Worm (Caenorhabditis elegans) whole organism, L4 larva: ENCODE data around the gene str-10.

Experiments
- F26F4.8 ChIP-seq: fragments of 200-800 bp; sonication (Bioruptor generic); conservative IDR thresholded peaks from 2 replicates; pipeline ENCODE4 v1.3.6; 2022; ENCODE audit warnings: missing genetic modification characterization, missing compliant biosample characterization
- F37D6.2 ChIP-seq: sonication (generic microtip); optimal IDR thresholded peaks from 2 replicates; lab custom pipeline; 2016; ENCODE audit warnings: mild to moderate bottlenecking, missing genetic modification characterization, missing compliant biosample characterization
- F44E2.7 ChIP-seq: fragments of 200-800 bp; sonication (Bioruptor generic); IDR thresholded peaks from 2 replicates; pipeline ENCODE4 v2.1.2; 2022; ENCODE audit warnings: missing genetic modification characterization, missing compliant biosample characterization
- R02D3.7 ChIP-seq: fragments of 150-350 bp; sonication (generic microtip); optimal IDR thresholded peaks from 3 replicates; lab custom pipeline; 2014; ENCODE audit warnings: missing biosample characterization, missing genetic modification characterization
- T26A8.4 ChIP-seq: fragments of 200-800 bp; sonication (Bioruptor generic); IDR thresholded peaks from 2 replicates; pipeline ENCODE4 v1.3.6; 2022; ENCODE audit warnings: missing genetic modification characterization, missing compliant biosample characterization
- Y105C5A.15 ChIP-seq: fragments of 200-800 bp; sonication (Bioruptor generic); IDR thresholded peaks from 2 replicates; pipeline ENCODE4 v1.3.6; 2022; ENCODE audit warnings: missing genetic modification characterization, missing compliant biosample characterization
- Y75B8A.6 ChIP-seq: fragments of 200-800 bp; sonication (Bioruptor generic); IDR thresholded peaks from 2 replicates; pipeline ENCODE4 v1.3.6; 2022; ENCODE audit warnings: missing genetic modification reagents, missing genetic modification characterization, missing compliant biosample characterization
- ZK546.5 ChIP-seq, 2 experiments: sonication (generic microtip); optimal IDR thresholded peaks; 2 replicates each; lab custom pipeline; 2017; ENCODE audit warnings: missing biosample characterization in 2 of 2, missing genetic modification characterization in 2 of 2
- aha-1 ChIP-seq: fragments of 150-350 bp; peaks from one replicate; lab custom pipeline; 2014; ENCODE audit warnings: missing biosample characterization, missing genetic modification characterization
- aly-2 ChIP-seq: sonication (generic microtip); optimal IDR thresholded peaks from 2 replicates; lab custom pipeline; 2018; ENCODE audit warnings: missing biosample characterization, missing genetic modification characterization
- arid-1 ChIP-seq: fragments of 200-800 bp; sonication (Bioruptor generic); conservative IDR thresholded peaks from 2 replicates; pipeline ENCODE4 v1.3.6; 2022; ENCODE audit warnings: missing genetic modification reagents, missing genetic modification characterization, missing compliant biosample characterization
- attf-4 ChIP-seq: sonication (generic microtip); optimal IDR thresholded peaks from 3 replicates; lab custom pipeline; 2017; ENCODE audit warnings: missing biosample characterization, missing genetic modification characterization
- ceh-32 ChIP-seq: sonication (generic microtip); optimal IDR thresholded peaks from 2 replicates; lab custom pipeline; 2016; ENCODE audit warnings: mild to moderate bottlenecking, missing genetic modification characterization, missing compliant biosample characterization; ENCODE audit not compliant: poor library complexity
- ceh-44 ChIP-seq: fragments of 200-800 bp; sonication (Bioruptor generic); IDR thresholded peaks from 2 replicates; pipeline ENCODE4 v1.3.6; 2022; ENCODE audit warnings: missing genetic modification reagents, missing genetic modification characterization, missing compliant biosample characterization
- dmd-6 ChIP-seq: fragments of 200-800 bp; sonication (Bioruptor generic); IDR thresholded peaks from 2 replicates; pipeline ENCODE4 v1.3.6; 2022; ENCODE audit warnings: missing genetic modification reagents, missing genetic modification characterization, missing compliant biosample characterization
- dmd-8 ChIP-seq: fragments of 200-800 bp; sonication (Bioruptor generic); IDR thresholded peaks from 2 replicates; pipeline ENCODE4 v1.3.6; 2022; ENCODE audit warnings: missing genetic modification characterization, missing compliant biosample characterization
- dve-1 ChIP-seq: sonication (generic microtip); optimal IDR thresholded peaks from 2 replicates; lab custom pipeline; 2017; ENCODE audit warnings: antibody characterized with exemption, mild to moderate bottlenecking, missing genetic modification characterization, missing compliant biosample characterization; ENCODE audit not compliant: insufficient read depth
- hif-1 ChIP-seq, 2 experiments: sonication (generic microtip); optimal IDR thresholded peaks; 2 replicates each; lab custom pipeline; 2016 to 2017; ENCODE audit warnings: missing compliant biosample characterization in 2 of 2, missing genetic modification characterization in 2 of 2, missing genetic modification reagents in 2 of 2, missing genotype in 2 of 2, mild to moderate bottlenecking in 1 of 2
- hlh-11 ChIP-seq: fragments of 200-800 bp; sonication (Bioruptor generic); optimal IDR thresholded peaks from 2 replicates; lab custom pipeline; 2018; ENCODE audit warnings: mild to moderate bottlenecking, missing genetic modification characterization, missing compliant biosample characterization
- hlh-30 ChIP-seq: sonication (generic microtip); optimal IDR thresholded peaks from 2 replicates; lab custom pipeline; 2017; ENCODE audit warnings: antibody characterized with exemption, mild to moderate bottlenecking, missing genetic modification characterization, missing compliant biosample characterization; ENCODE audit not compliant: insufficient read depth
- hmg-1.1 ChIP-seq: fragments of 200-800 bp; sonication (Bioruptor generic); IDR thresholded peaks from 2 replicates; pipeline ENCODE4 v1.3.6; 2022; ENCODE audit warnings: missing genetic modification reagents, missing genetic modification characterization, missing compliant biosample characterization
- lin-13 ChIP-seq: fragments of 150-350 bp; optimal IDR thresholded peaks from 2 replicates; lab custom pipeline; 2014; ENCODE audit warnings: missing biosample characterization, missing genetic modification reagents, missing genetic modification characterization
- lin-39 ChIP-seq: fragments of 150-350 bp; optimal IDR thresholded peaks from 2 replicates; lab custom pipeline; 2014; ENCODE audit warnings: missing biosample characterization, missing genetic modification reagents, missing genetic modification characterization
- lsy-2 ChIP-seq, 2 experiments: fragments of 150-350 bp in 1 of 2; sonication (generic microtip) in 1 of 2; optimal IDR thresholded peaks; 2 replicates each; lab custom pipeline; 2014 to 2017; ENCODE audit warnings: missing biosample characterization in 2 of 2, missing genetic modification characterization in 2 of 2
- madf-9 ChIP-seq: fragments of 200-800 bp; sonication (Bioruptor generic); conservative IDR thresholded peaks from 2 replicates; pipeline ENCODE4 v1.3.6; 2022; ENCODE audit warnings: missing genetic modification reagents, missing genetic modification characterization, missing compliant biosample characterization
- mep-1 ChIP-seq: fragments of 150-350 bp; sonication (generic microtip); optimal IDR thresholded peaks from 3 replicates; lab custom pipeline; 2014; ENCODE audit warnings: missing biosample characterization, missing genetic modification characterization
- mes-2 ChIP-seq: sonication (generic microtip); optimal IDR thresholded peaks from 2 replicates; lab custom pipeline; 2016; ENCODE audit warnings: missing genotype, mild to moderate bottlenecking, missing genetic modification characterization, missing compliant biosample characterization; ENCODE audit not compliant: poor library complexity, severe bottlenecking
- mxl-2 ChIP-seq: fragments of 200-800 bp; sonication (Bioruptor generic); conservative IDR thresholded peaks from 2 replicates; pipeline ENCODE4 v1.3.6; 2022; ENCODE audit warnings: missing genetic modification reagents, missing genetic modification characterization, missing compliant biosample characterization
- mxl-3 ChIP-seq: fragments of 200-800 bp; sonication (Bioruptor generic); optimal IDR thresholded peaks from 2 replicates; lab custom pipeline; 2018; ENCODE audit warnings: mild to moderate bottlenecking, missing genetic modification characterization, missing compliant biosample characterization
- nhr-102 ChIP-seq: sonication (generic microtip); optimal IDR thresholded peaks from 2 replicates; lab custom pipeline; 2016; ENCODE audit warnings: mild to moderate bottlenecking, missing genetic modification characterization, moderate library complexity, missing compliant biosample characterization
- nhr-28 ChIP-seq: fragments of 150-350 bp; optimal IDR thresholded peaks from 2 replicates; lab custom pipeline; 2014; ENCODE audit warnings: missing biosample characterization, missing genetic modification characterization
- nhr-41 ChIP-seq: fragments of 200-800 bp; sonication (Bioruptor generic); IDR thresholded peaks from 2 replicates; pipeline ENCODE4 v1.3.6; 2022; ENCODE audit warnings: missing genetic modification reagents, missing genetic modification characterization, missing compliant biosample characterization
- sdz-12 ChIP-seq: fragments of 200-800 bp; sonication (Bioruptor generic); optimal IDR thresholded peaks from 2 replicates; lab custom pipeline; 2018; ENCODE audit warnings: mild to moderate bottlenecking, missing genetic modification characterization, missing compliant biosample characterization
- set-16 ChIP-seq: fragments of 200-800 bp; sonication (Bioruptor generic); IDR thresholded peaks from 2 replicates; pipeline ENCODE4 v1.3.6; 2022; ENCODE audit warnings: missing genetic modification reagents, missing genetic modification characterization, missing compliant biosample characterization
- spr-3 ChIP-seq: fragments of 200-800 bp; sonication (Bioruptor generic); optimal IDR thresholded peaks from 2 replicates; lab custom pipeline; 2018; ENCODE audit warnings: mild to moderate bottlenecking, missing genetic modification characterization, missing compliant biosample characterization
- zfp-3 ChIP-seq: fragments of 200-800 bp; sonication (Bioruptor generic); conservative IDR thresholded peaks from 2 replicates; pipeline ENCODE4 v1.3.6; 2022; ENCODE audit warnings: missing genetic modification reagents, missing genetic modification characterization, missing compliant biosample characterization

The str-10 gene

DNA sequence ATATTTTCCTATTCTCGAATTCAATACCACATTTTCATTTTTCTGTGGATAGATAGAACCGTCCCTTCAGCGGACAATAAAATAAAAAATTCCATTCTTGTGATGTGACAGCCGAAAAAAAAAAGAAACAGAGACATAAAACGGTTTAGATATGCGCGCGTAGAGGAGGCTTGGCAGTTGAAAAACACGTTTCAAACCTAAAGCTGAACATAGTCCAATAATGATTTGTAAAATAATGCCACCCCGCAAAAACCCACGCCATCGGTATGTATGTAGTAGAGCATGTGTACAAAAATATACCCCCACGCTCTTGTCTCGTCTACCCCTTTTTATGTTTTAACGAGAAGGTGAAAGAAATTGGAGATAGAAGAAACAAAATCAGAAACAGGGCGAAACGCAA, 26.2 kb downstream of the str-10 start:
- peak; percentile 44 for TF ChIP-seq mep-1 (tag; lab: Kevin White, UChicago)
- TF ChIP-seq hlh-11 (tag; lab: Kevin White, UChicago), result peak; percentile 54
- peak; percentile 56; the same call in 1 of the 2 replicates for TF ChIP-seq zfp-3
- TF ChIP-seq mxl-3 (GFP tag; lab: Kevin White, UChicago), result peak; percentile 23
- TF ChIP-seq dve-1 (tag; lab: Kevin White, UChicago), result peak; percentile 46
- peak; percentile 36 for TF ChIP-seq sdz-12 (GFP tag; lab: Kevin White, UChicago)
- no peak for TF ChIP-seq arid-1 (GFP tag; lab: Robert Waterston, UW)
- TF ChIP-seq nhr-102, result no peak
- no peak for TF ChIP-seq mxl-2
- peak; percentile 47 for TF ChIP-seq aha-1
- peak; percentile 74; the same call in 1 of the 2 replicates for TF ChIP-seq nhr-41 (GFP tag; lab: Robert Waterston, UW)
- no peak; the same call in 1 of the 2 replicates for TF ChIP-seq Y75B8A.6 (GFP tag; lab: Robert Waterston, UW)
- TF ChIP-seq lin-13, result peak; percentile 52
- TF ChIP-seq hmg-1.1 (GFP tag; lab: Robert Waterston, UW), result peak; percentile 29; the same call in 1 of the 2 replicates
- TF ChIP-seq hlh-30, result peak; percentile 26
- TF ChIP-seq, all 104 proteins: peak for 11

DNA sequence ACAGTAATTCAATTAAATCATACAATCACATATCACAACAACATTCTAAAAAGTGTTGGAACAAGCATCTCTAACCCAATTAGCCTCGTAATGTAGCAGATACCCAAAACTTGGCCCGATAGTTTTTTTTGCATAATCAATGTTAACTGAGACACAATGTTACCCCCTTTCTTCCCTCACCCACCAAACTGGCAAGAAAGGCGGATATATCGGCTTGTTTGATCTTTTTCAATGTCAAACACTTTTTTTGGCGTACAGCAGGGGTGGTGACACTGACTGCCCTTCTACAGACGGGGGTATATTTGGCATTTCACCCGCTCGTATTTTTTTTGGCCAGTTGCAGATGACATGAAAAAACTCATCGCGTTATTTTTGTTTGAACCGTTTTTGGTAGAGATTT, 27.6 kb downstream of the str-10 start:
- TF ChIP-seq dmd-8 (GFP tag; lab: Robert Waterston, UW) (no peak), spr-3 (GFP tag; lab: Kevin White, UChicago) (no peak), ZK546.5 (tag; optimal IDR thresholded peaks at IDR 0.05; lab: Kevin White, UChicago) (no peak), attf-4 (tag; lab: Kevin White, UChicago) (no peak), F44E2.7 (GFP tag; lab: Robert Waterston, UW) (no peak), Y105C5A.15 (GFP tag; lab: Robert Waterston, UW) (no peak), hif-1 (tag; optimal IDR thresholded peaks at IDR 0.05; lab: Kevin White, UChicago) (no peak), T26A8.4 (GFP tag; lab: Robert Waterston, UW) (no peak), mxl-3 (GFP tag; lab: Kevin White, UChicago) (no peak), lsy-2 (tag; optimal IDR thresholded peaks at IDR 0.05; lab: Kevin White, UChicago) (no peak), ceh-32 (no peak), madf-9 (GFP tag; lab: Robert Waterston, UW) (no peak), nhr-28 (no peak), hlh-30 (no peak), dve-1 (tag; lab: Kevin White, UChicago) (no peak), set-16 (GFP tag; lab: Robert Waterston, UW) (no peak), R02D3.7 (tag; lab: Kevin White, UChicago) (no peak), ceh-44 (GFP tag; lab: Robert Waterston, UW) (no peak), dmd-6 (GFP tag; lab: Robert Waterston, UW) (no peak), mep-1 (tag; lab: Kevin White, UChicago) (no peak)
- TF ChIP-seq, all 104 proteins: peak for 0

DNA sequence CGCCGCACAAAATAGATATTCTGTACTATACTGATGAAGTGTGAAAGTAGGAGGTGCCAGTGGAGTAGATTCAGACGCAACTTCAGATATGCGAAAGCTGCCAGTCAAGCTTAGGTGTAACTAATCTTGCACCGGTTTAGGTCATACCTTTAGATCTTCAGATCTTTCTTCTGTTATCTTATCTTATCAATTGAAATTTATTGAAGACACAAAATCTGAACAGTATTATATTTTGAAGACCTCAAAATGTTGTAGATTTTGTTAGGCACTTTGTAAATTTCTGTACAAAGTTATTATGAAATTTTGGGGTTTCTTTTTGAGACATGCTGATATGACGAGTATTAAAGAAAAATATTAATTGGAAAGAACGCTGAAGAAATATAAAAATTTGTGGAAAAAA, 30.2 kb downstream of the str-10 start:
- TF ChIP-seq aly-2 (tag; lab: Kevin White, UChicago) (no peak), lin-39 (no peak), mes-2 (tag; lab: Kevin White, UChicago) (no peak), F26F4.8 (GFP tag; lab: Robert Waterston, UW) (no peak), hif-1 (tag; optimal IDR thresholded peaks at IDR 0.05; lab: Kevin White, UChicago) (no peak), F37D6.2 (tag; lab: Kevin White, UChicago) (no peak), mxl-3 (GFP tag; lab: Kevin White, UChicago) (no peak), hmg-1.1 (GFP tag; lab: Robert Waterston, UW) (no peak)
